Worm (Caenorhabditis elegans) whole organism, young adult: Measurements from ENCODE around the gene rei-1.

Experiments
- D2030.7 ChIP-seq: fragments of 200-800 bp; sonication (Bioruptor generic); IDR thresholded peaks from 2 replicates; pipeline ENCODE4 v1.3.6; 2022; ENCODE audit warnings: missing genetic modification reagents, missing genetic modification characterization, missing compliant biosample characterization
- F22D6.2 ChIP-seq: sonication (generic microtip); optimal IDR thresholded peaks from 2 replicates; lab custom pipeline; 2016; ENCODE audit warnings: mild to moderate bottlenecking, missing genetic modification characterization, missing compliant biosample characterization
- F52B5.7 ChIP-seq: sonication (generic microtip); optimal IDR thresholded peaks from 2 replicates; lab custom pipeline; 2016; ENCODE audit warnings: mild to moderate bottlenecking, missing genetic modification characterization, missing compliant biosample characterization
- F57C9.4 ChIP-seq: sonication (generic microtip); optimal IDR thresholded peaks from 2 replicates; lab custom pipeline; 2017; ENCODE audit warnings: mild to moderate bottlenecking, missing genetic modification characterization, missing compliant biosample characterization
- T07F8.4 ChIP-seq: sonication (generic microtip); optimal IDR thresholded peaks from 2 replicates; lab custom pipeline; 2016; ENCODE audit warnings: mild to moderate bottlenecking, missing genetic modification characterization, moderate library complexity, missing compliant biosample characterization
- Y53F4B.3 ChIP-seq: fragments of 200-800 bp; sonication (Bioruptor generic); IDR thresholded peaks from 2 replicates; pipeline ENCODE4 v1.3.6; 2022; ENCODE audit warnings: missing genetic modification reagents, missing genetic modification characterization, missing compliant biosample characterization
- Y53G8AR.9 ChIP-seq: fragments of 200-800 bp; sonication (Bioruptor generic); conservative IDR thresholded peaks from 2 replicates; pipeline ENCODE4 v1.3.6; 2022; ENCODE audit warnings: missing genetic modification reagents, missing genetic modification characterization, missing compliant biosample characterization
- Y56A3A.18 ChIP-seq: fragments of 200-800 bp; sonication (Bioruptor generic); IDR thresholded peaks from 2 replicates; pipeline ENCODE4 v1.3.6; 2022; ENCODE audit warnings: missing genetic modification reagents, missing genetic modification characterization, missing compliant biosample characterization
- Y67H2A.10 ChIP-seq: fragments of 200-800 bp; sonication (Bioruptor generic); conservative IDR thresholded peaks from 2 replicates; pipeline ENCODE4 v1.3.6; 2022; ENCODE audit warnings: missing genetic modification reagents, missing genetic modification characterization, missing compliant biosample characterization
- Y79H2A.3 ChIP-seq: fragments of 200-800 bp; sonication (Bioruptor generic); conservative IDR thresholded peaks from 2 replicates; pipeline ENCODE4 v1.3.6; 2022; ENCODE audit warnings: missing genetic modification reagents, missing genetic modification characterization, missing compliant biosample characterization
- akir-1 ChIP-seq: fragments of 200-800 bp; sonication (Bioruptor generic); optimal IDR thresholded peaks from 2 replicates; lab custom pipeline; 2018; ENCODE audit warnings: mild to moderate bottlenecking, missing genetic modification characterization, moderate library complexity, missing compliant biosample characterization
- ama-1 ChIP-seq, 3 experiments: fragments of 150-350 bp in 1 of 3; sonication (generic microtip) in 2 of 3; optimal IDR thresholded peaks; 2 replicates each; lab custom pipeline; 2014 to 2018; ENCODE audit warnings: missing biosample characterization in 2 of 3, missing genetic modification characterization in 2 of 3, missing genetic modification reagents in 2 of 3
- aptf-2 ChIP-seq: fragments of 200-800 bp; sonication (Bioruptor generic); conservative IDR thresholded peaks from 2 replicates; pipeline ENCODE4 v1.3.6; 2022; ENCODE audit warnings: missing genetic modification reagents, missing genetic modification characterization, missing compliant biosample characterization
- attf-6 ChIP-seq: fragments of 200-800 bp; sonication (Bioruptor generic); IDR thresholded peaks from 2 replicates; pipeline ENCODE4 v1.3.6; 2022; ENCODE audit warnings: missing genetic modification reagents, missing genetic modification characterization, missing compliant biosample characterization
- bed-2 ChIP-seq: fragments of 200-800 bp; sonication (Bioruptor generic); IDR thresholded peaks from 2 replicates; pipeline ENCODE4 v1.3.6; 2022; ENCODE audit warnings: missing genetic modification reagents, missing genetic modification characterization, missing compliant biosample characterization
- cebp-1 ChIP-seq, 2 experiments: fragments of 200-800 bp in 1 of 2; sonication (Bioruptor generic) in 1 of 2; sonication (generic microtip) in 1 of 2; IDR thresholded peaks in 1 of 2; optimal IDR thresholded peaks in 1 of 2; 2 replicates each; pipeline versions ENCODE4 v1.3.6 to Lab custom; 2017 to 2022; ENCODE audit warnings: missing compliant biosample characterization in 2 of 2, missing genetic modification characterization in 2 of 2, mild to moderate bottlenecking in 1 of 2, missing genetic modification reagents in 1 of 2, moderate library complexity in 1 of 2
- ceh-100 ChIP-seq: fragments of 200-800 bp; sonication (Bioruptor generic); IDR thresholded peaks from 2 replicates; pipeline ENCODE4 v1.3.6; 2022; ENCODE audit warnings: missing genetic modification reagents, missing genetic modification characterization, missing compliant biosample characterization
- chd-7 ChIP-seq: sonication (generic microtip); optimal IDR thresholded peaks from 2 replicates; lab custom pipeline; 2016; ENCODE audit warnings: mild to moderate bottlenecking, missing genetic modification characterization, moderate library complexity, missing compliant biosample characterization
- dox-1 ChIP-seq: fragments of 200-800 bp; sonication (Bioruptor generic); IDR thresholded peaks from 2 replicates; pipeline ENCODE4 v1.3.6; 2022; ENCODE audit warnings: missing genetic modification reagents, missing genetic modification characterization, missing compliant biosample characterization
- dpff-1 ChIP-seq: sonication (generic microtip); optimal IDR thresholded peaks from 2 replicates; lab custom pipeline; 2017; ENCODE audit warnings: mild to moderate bottlenecking, missing genetic modification characterization, missing compliant biosample characterization
- egl-18 ChIP-seq: fragments of 200-800 bp; sonication (Bioruptor generic); IDR thresholded peaks from 2 replicates; pipeline ENCODE4 v1.3.6; 2022; ENCODE audit warnings: missing genetic modification reagents, missing genetic modification characterization, missing compliant biosample characterization
- ets-4 ChIP-seq: fragments of 200-800 bp; sonication (Bioruptor generic); optimal IDR thresholded peaks from 2 replicates; lab custom pipeline; 2018; ENCODE audit warnings: mild to moderate bottlenecking, missing genetic modification characterization, missing compliant biosample characterization
- hlh-26 ChIP-seq: fragments of 200-800 bp; sonication (Bioruptor generic); conservative IDR thresholded peaks from 2 replicates; pipeline ENCODE4 v1.3.6; 2022; ENCODE audit warnings: missing genetic modification reagents, missing genetic modification characterization, missing compliant biosample characterization
- hmg-1.2 ChIP-seq: fragments of 200-800 bp; sonication (Bioruptor generic); IDR thresholded peaks from 2 replicates; pipeline ENCODE4 v1.3.6; 2022; ENCODE audit warnings: missing genetic modification reagents, missing genetic modification characterization, missing compliant biosample characterization
- hsf-1 ChIP-seq: fragments of 200-800 bp; sonication (Bioruptor generic); IDR thresholded peaks from 2 replicates; pipeline ENCODE4 v1.3.6; 2022; ENCODE audit warnings: missing genetic modification reagents, missing genetic modification characterization, missing compliant biosample characterization
- lin-26 ChIP-seq: fragments of 200-800 bp; sonication (Bioruptor generic); IDR thresholded peaks from 2 replicates; pipeline ENCODE4 v1.3.6; 2022; ENCODE audit warnings: missing genetic modification reagents, missing genetic modification characterization, missing compliant biosample characterization
- lin-40 ChIP-seq: sonication (generic microtip); optimal IDR thresholded peaks from 2 replicates; lab custom pipeline; 2016; ENCODE audit warnings: missing genetic modification characterization, mild to moderate bottlenecking, missing compliant biosample characterization, missing genotype, missing genetic modification reagents
- lsl-1 ChIP-seq: fragments of 200-800 bp; sonication (Bioruptor generic); optimal IDR thresholded peaks from 2 replicates; lab custom pipeline; 2018; ENCODE audit warnings: mild to moderate bottlenecking, missing genetic modification characterization, moderate library complexity, missing compliant biosample characterization
- madf-10 ChIP-seq: sonication (generic microtip); optimal IDR thresholded peaks from 2 replicates; lab custom pipeline; 2016; ENCODE audit warnings: mild to moderate bottlenecking, missing genetic modification characterization, missing compliant biosample characterization
- madf-3 ChIP-seq: fragments of 200-800 bp; sonication (Bioruptor generic); IDR thresholded peaks from 2 replicates; pipeline ENCODE4 v1.3.6; 2022; ENCODE audit warnings: missing genetic modification reagents, missing genetic modification characterization, missing compliant biosample characterization
- madf-6 ChIP-seq: fragments of 200-800 bp; sonication (Bioruptor generic); IDR thresholded peaks from 2 replicates; pipeline ENCODE4 v1.3.6; 2022; ENCODE audit warnings: missing genetic modification reagents, missing genetic modification characterization, missing compliant biosample characterization
- mel-28 ChIP-seq: sonication (generic microtip); optimal IDR thresholded peaks from 2 replicates; lab custom pipeline; 2016; ENCODE audit warnings: borderline replicate concordance, mild to moderate bottlenecking, missing genetic modification characterization, missing compliant biosample characterization
- nhr-179 ChIP-seq: sonication (generic microtip); optimal IDR thresholded peaks from 2 replicates; lab custom pipeline; 2016; ENCODE audit warnings: mild to moderate bottlenecking, missing genetic modification characterization, missing compliant biosample characterization
- nhr-27 ChIP-seq: fragments of 200-800 bp; sonication (Bioruptor generic); optimal IDR thresholded peaks from 2 replicates; lab custom pipeline; 2018; ENCODE audit warnings: mild to moderate bottlenecking, missing genetic modification characterization, moderate library complexity, missing compliant biosample characterization
- pbrm-1 ChIP-seq: fragments of 200-800 bp; sonication (Bioruptor generic); IDR thresholded peaks from 2 replicates; pipeline ENCODE4 v1.3.6; 2022; ENCODE audit warnings: missing genetic modification reagents, missing genetic modification characterization, missing compliant biosample characterization
- rcor-1 ChIP-seq: fragments of 200-800 bp; sonication (Bioruptor generic); IDR thresholded peaks from 2 replicates; pipeline ENCODE4 v1.3.6; 2022; ENCODE audit warnings: missing genetic modification reagents, missing genetic modification characterization, missing compliant biosample characterization
- sdz-38 ChIP-seq: sonication (generic microtip); optimal IDR thresholded peaks from 2 replicates; lab custom pipeline; 2016; ENCODE audit warnings: missing genotype, missing genetic modification characterization, missing compliant biosample characterization
- snpc-3.4 ChIP-seq: sonication (generic microtip); optimal IDR thresholded peaks from 2 replicates; lab custom pipeline; 2017; ENCODE audit warnings: missing genetic modification characterization, mild to moderate bottlenecking, missing compliant biosample characterization, antibody characterized with exemption, moderate library complexity, missing genotype, missing genetic modification reagents
- sptf-2 ChIP-seq: fragments of 200-800 bp; sonication (Bioruptor generic); optimal IDR thresholded peaks from 2 replicates; lab custom pipeline; 2018; ENCODE audit warnings: mild to moderate bottlenecking, missing genetic modification characterization, missing compliant biosample characterization
- tbp1 ChIP-seq: fragments of 200-800 bp; sonication (Bioruptor generic); optimal IDR thresholded peaks from 2 replicates; lab custom pipeline; 2018; ENCODE audit warnings: mild to moderate bottlenecking, missing genetic modification characterization, missing compliant biosample characterization
- ztf-26 ChIP-seq: sonication (generic microtip); optimal IDR thresholded peaks from 2 replicates; lab custom pipeline; 2017; ENCODE audit warnings: missing genetic modification characterization, missing compliant biosample characterization

Gene rei-1

ce11 chrIII:4099884-4100596 lies 2.0 kb upstream of the rei-1 start (continued):
- TF ChIP-seq aptf-2, result no peak
- TF ChIP-seq sdz-38 (tag; lab: Kevin White, UChicago), result no peak
- TF ChIP-seq lin-26 (GFP tag; lab: Robert Waterston, UW), result no peak
- no peak for TF ChIP-seq madf-10 (tag; lab: Kevin White, UChicago)
- no peak for TF ChIP-seq F22D6.2 (tag; lab: Kevin White, UChicago)
- no peak for TF ChIP-seq F57C9.4
- peak; percentile 78 for TF ChIP-seq ztf-26 (tag; lab: Kevin White, UChicago)
- TF ChIP-seq attf-6 (GFP tag; lab: Robert Waterston, UW), result no peak

- peak; percentile 68 for TF ChIP-seq ama-1 (optimal IDR thresholded peaks at IDR 0.05; lab: Kevin White, UChicago)
- no peak for TF ChIP-seq ama-1 (GFP tag; optimal IDR thresholded peaks at IDR 0.05; lab: Kevin White, UChicago)
- TF ChIP-seq T07F8.4 (tag; lab: Kevin White, UChicago), result no peak
- TF ChIP-seq, all 124 proteins: peak for 1
Measured at ce11 chrIII:4098751-4099150, 761 bp upstream of the rei-1 start.

- TF ChIP-seq dox-1 (GFP tag; lab: Robert Waterston, UW) (peak; percentile 31; the same call in 1 of the 2 replicates), pbrm-1 (GFP tag; lab: Robert Waterston, UW) (peak; percentile 49; the same call in 1 of the 2 replicates), Y53G8AR.9 (GFP tag; lab: Robert Waterston, UW) (0 out of 2 replicates have a peak, but pooled peaks have one; percentile 22), akir-1 (GFP tag; lab: Kevin White, UChicago) (no peak), Y56A3A.18 (no peak), egl-18 (GFP tag; lab: Robert Waterston, UW) (no peak), dpff-1 (no peak), ama-1 (optimal IDR thresholded peaks at IDR 0.05; lab: Kevin White, UChicago) (peak; percentile 61), ama-1 (GFP tag; optimal IDR thresholded peaks at IDR 0.05; lab: Kevin White, UChicago) (no peak), hmg-1.2 (GFP tag; lab: Robert Waterston, UW) (peak; percentile 5; the same call in 1 of the 2 replicates), ets-4 (GFP tag; lab: Kevin White, UChicago) (no peak), ztf-26 (tag; lab: Kevin White, UChicago) (peak; percentile 35), cebp-1 (GFP tag; IDR thresholded peaks at IDR 0.05; lab: Robert Waterston, UW) (no peak), cebp-1 (tag; optimal IDR thresholded peaks at IDR 0.05; lab: Kevin White, UChicago) (peak; percentile 24), sptf-2 (GFP tag; lab: Kevin White, UChicago) (no peak), ceh-100 (peak; percentile 21; the same call in 1 of the 2 replicates), snpc-3.4 (tag; lab: Kevin White, UChicago) (no peak), D2030.7 (GFP tag; lab: Robert Waterston, UW) (0 out of 2 replicates have a peak, but pooled peaks have one; percentile 21), Y53F4B.3 (GFP tag; lab: Robert Waterston, UW) (no peak), hsf-1 (GFP tag; lab: Robert Waterston, UW) (no peak), madf-3 (GFP tag; lab: Robert Waterston, UW) (0 out of 2 replicates have a peak, but pooled peaks have one; percentile 8), attf-6 (GFP tag; lab: Robert Waterston, UW) (0 out of 2 replicates have a peak, but pooled peaks have one; percentile 9), hlh-26 (GFP tag; lab: Robert Waterston, UW) (no peak), Y79H2A.3 (no peak), tbp1 (GFP tag; lab: Kevin White, UChicago) (no peak), chd-7 (tag; lab: Kevin White, UChicago) (peak; percentile 35), madf-6 (GFP tag; lab: Robert Waterston, UW) (peak; percentile 79), Y67H2A.10 (GFP tag; lab: Robert Waterston, UW) (no peak), F52B5.7 (tag; lab: Kevin White, UChicago) (peak; percentile 11), nhr-179 (tag; lab: Kevin White, UChicago) (no peak), rcor-1 (GFP tag; lab: Robert Waterston, UW) (no peak), lin-40 (tag; lab: Kevin White, UChicago) (peak; percentile 17), bed-2 (no peak), mel-28 (tag; lab: Kevin White, UChicago) (peak; percentile 61), nhr-27 (tag; lab: Kevin White, UChicago) (no peak), sdz-38 (tag; lab: Kevin White, UChicago) (no peak), lsl-1 (GFP tag; lab: Kevin White, UChicago) (no peak)
Measured at ce11 chrIII:4096370-4096842, 1.6 kb downstream of the rei-1 start.
